Fruit fly (Drosophila melanogaster) whole organism, embryonic: Measurements from ENCODE around the gene CG14893.

Experiments
- Asciz ChIP-seq: fragments of 200-800 bp; sonication (Bioruptor generic); optimal IDR thresholded peaks from 2 replicates; lab custom pipeline; 2017; ENCODE audit warnings: missing biosample characterization, mild to moderate bottlenecking, missing genetic modification characterization, missing genetic modification reagents
- Atf6 ChIP-seq: fragments of 200-800 bp; sonication (Bioruptor generic); IDR thresholded peaks from 2 replicates; pipeline ENCODE4 v1.3.6; 2022; ENCODE audit warnings: missing biosample characterization, missing genetic modification characterization
- CG11456 ChIP-seq: fragments of 200-800 bp; sonication (Bioruptor generic); IDR thresholded peaks from 3 replicates; pipeline ENCODE4 v1.3.6; 2022; ENCODE audit warnings: missing biosample characterization, missing genetic modification characterization
- CG11560 ChIP-seq: fragments of 200-800 bp; sonication (Bioruptor generic); IDR thresholded peaks from 3 replicates; pipeline ENCODE4 v1.3.6; 2022; ENCODE audit warnings: missing biosample characterization, missing genetic modification characterization
- CG11695 ChIP-seq: fragments of 200-800 bp; sonication (Bioruptor generic); IDR thresholded peaks from 3 replicates; pipeline ENCODE4 v1.3.6; 2022; ENCODE audit warnings: missing biosample characterization, missing genetic modification characterization
- CG11696 ChIP-seq: fragments of 200-800 bp; sonication (Bioruptor generic); IDR thresholded peaks from 2 replicates; pipeline ENCODE4 v1.3.6; 2022; ENCODE audit warnings: missing biosample characterization, missing genetic modification characterization
- CG12071 ChIP-seq: fragments of 200-800 bp; sonication (Bioruptor generic); optimal IDR thresholded peaks from 3 replicates; lab custom pipeline; 2018; ENCODE audit warnings: missing biosample characterization, mild to moderate bottlenecking, missing genetic modification characterization
- CG13123 ChIP-seq: fragments of 200-800 bp; sonication (Bioruptor generic); optimal IDR thresholded peaks from 2 replicates; lab custom pipeline; 2016; ENCODE audit warnings: missing biosample characterization, missing genetic modification characterization
- CG13894 ChIP-seq: fragments of 200-800 bp; sonication (Bioruptor generic); optimal IDR thresholded peaks from 3 replicates; lab custom pipeline; 2018; ENCODE audit warnings: missing biosample characterization, mild to moderate bottlenecking, missing genetic modification characterization, moderate library complexity
- CG1602 ChIP-seq: fragments of 200-800 bp; sonication (Bioruptor generic); optimal IDR thresholded peaks from 3 replicates; lab custom pipeline; 2016; ENCODE audit warnings: missing biosample characterization, missing genetic modification characterization
- CG1603 ChIP-seq: fragments of 200-800 bp; sonication (Bioruptor generic); optimal IDR thresholded peaks from 2 replicates; lab custom pipeline; 2019; ENCODE audit warnings: missing biosample characterization, mild to moderate bottlenecking, missing genetic modification characterization, moderate library complexity
- CG17568 ChIP-seq: fragments of 200-800 bp; sonication (Bioruptor generic); optimal IDR thresholded peaks from 2 replicates; lab custom pipeline; 2018; ENCODE audit warnings: missing biosample characterization, mild to moderate bottlenecking, missing genetic modification characterization, moderate library complexity
- CG32772 ChIP-seq: fragments of 200-800 bp; sonication (Bioruptor generic); IDR thresholded peaks from 2 replicates; pipeline ENCODE4 v1.3.6; 2022; ENCODE audit warnings: missing biosample characterization, missing genetic modification characterization
- CG6689 ChIP-seq: fragments of 200-800 bp; sonication (Bioruptor generic); IDR thresholded peaks from 2 replicates; pipeline ENCODE4 v1.3.6; 2022; ENCODE audit warnings: missing biosample characterization, missing genetic modification characterization
- CG6854 ChIP-seq: fragments of 200-800 bp; sonication (Bioruptor generic); optimal IDR thresholded peaks from 3 replicates; lab custom pipeline; 2017; ENCODE audit warnings: missing biosample characterization, mild to moderate bottlenecking, missing genetic modification characterization
- CG7357 ChIP-seq: fragments of 200-800 bp; sonication (Bioruptor generic); IDR thresholded peaks from 3 replicates; pipeline ENCODE4 v1.3.6; 2022; ENCODE audit warnings: missing biosample characterization, missing genetic modification characterization
- CG8478 ChIP-seq: fragments of >200 bp; optimal IDR thresholded peaks from 2 replicates; lab custom pipeline; 2018
- CG9797 ChIP-seq: fragments of 200-800 bp; sonication (Bioruptor generic); optimal IDR thresholded peaks from 3 replicates; lab custom pipeline; 2018; ENCODE audit warnings: missing biosample characterization, mild to moderate bottlenecking, missing genetic modification characterization
- D ChIP-seq, 2 experiments: fragments of 200-800 bp in 1 of 2; fragments of >200 bp in 1 of 2; sonication (Bioruptor generic) in 1 of 2; optimal IDR thresholded peaks; 2 replicates in 1 of 2; 3 replicates in 1 of 2; lab custom pipeline; 2017; ENCODE audit warnings: mild to moderate bottlenecking in 1 of 2, missing biosample characterization in 1 of 2, missing genetic modification characterization in 1 of 2, missing genetic modification reagents in 1 of 2
- Deaf1 ChIP-seq: fragments of 200-800 bp; optimal IDR thresholded peaks from 3 replicates; lab custom pipeline; 2019; ENCODE audit warnings: missing biosample characterization, mild to moderate bottlenecking, missing genetic modification characterization, moderate library complexity
- Drgx ChIP-seq: fragments of 200-800 bp; sonication (Bioruptor generic); IDR thresholded peaks from 2 replicates; pipeline ENCODE4 v1.3.6; 2022; ENCODE audit warnings: missing biosample characterization, missing genetic modification characterization
- Ets97D ChIP-seq: fragments of 200-800 bp; sonication (Bioruptor generic); optimal IDR thresholded peaks from 3 replicates; lab custom pipeline; 2016; ENCODE audit warnings: missing biosample characterization, missing genetic modification characterization
- Gsc ChIP-seq: fragments of 200-800 bp; sonication (Bioruptor generic); IDR thresholded peaks from 2 replicates; pipeline ENCODE4 v1.3.6; 2022; ENCODE audit warnings: missing biosample characterization, missing genetic modification characterization
- HLH54F ChIP-seq: fragments of 200-800 bp; sonication (Bioruptor generic); optimal IDR thresholded peaks from 3 replicates; lab custom pipeline; 2016; ENCODE audit warnings: missing biosample characterization, missing genetic modification characterization
- Hmr ChIP-seq: fragments of 200-800 bp; sonication (Bioruptor generic); optimal IDR thresholded peaks from 3 replicates; lab custom pipeline; 2017; ENCODE audit warnings: mild to moderate bottlenecking, missing biosample characterization, missing genetic modification reagents, missing genetic modification characterization
- Hmx ChIP-seq: fragments of 200-800 bp; sonication (Bioruptor generic); optimal IDR thresholded peaks from 2 replicates; lab custom pipeline; 2016; ENCODE audit warnings: missing biosample characterization, missing genetic modification characterization
- Nf-YC ChIP-seq: fragments of 200-800 bp; optimal IDR thresholded peaks from 3 replicates; lab custom pipeline; 2019; ENCODE audit warnings: missing biosample characterization, mild to moderate bottlenecking, missing genetic modification characterization, moderate library complexity
- NfI ChIP-seq: fragments of 200-800 bp; sonication (Bioruptor generic); optimal IDR thresholded peaks from 3 replicates; lab custom pipeline; 2018; ENCODE audit warnings: missing biosample characterization, mild to moderate bottlenecking, missing genetic modification characterization, moderate library complexity
- Spps ChIP-seq: fragments of 200-800 bp; sonication (Bioruptor generic); optimal IDR thresholded peaks from 2 replicates; lab custom pipeline; 2018; ENCODE audit warnings: missing biosample characterization, mild to moderate bottlenecking, missing genetic modification characterization
- Xbp1 ChIP-seq: fragments of 200-800 bp; sonication (Bioruptor generic); optimal IDR thresholded peaks from 3 replicates; lab custom pipeline; 2016; ENCODE audit warnings: missing biosample characterization, mild to moderate bottlenecking, missing genetic modification characterization
- cato ChIP-seq: fragments of 200-800 bp; sonication (Bioruptor generic); optimal IDR thresholded peaks from 2 replicates; lab custom pipeline; 2016; ENCODE audit warnings: missing biosample characterization, missing genetic modification characterization, borderline replicate concordance
- chif ChIP-seq, 2 experiments: fragments of 200-800 bp; sonication (Bioruptor generic); optimal IDR thresholded peaks; 3 replicates each; lab custom pipeline; 2016; ENCODE audit warnings: missing biosample characterization in 2 of 2, missing genetic modification characterization in 2 of 2
- ems ChIP-seq: fragments of 200-800 bp; sonication (Bioruptor generic); optimal IDR thresholded peaks from 3 replicates; lab custom pipeline; 2016; ENCODE audit warnings: missing biosample characterization, missing genetic modification characterization
- ftz-f1 ChIP-seq: fragments of 200-800 bp; sonication (Bioruptor generic); optimal IDR thresholded peaks from 2 replicates; lab custom pipeline; 2016; ENCODE audit warnings: missing biosample characterization, missing genetic modification characterization
- gfzf ChIP-seq: fragments of 200-800 bp; sonication (Bioruptor generic); optimal IDR thresholded peaks from 2 replicates; lab custom pipeline; 2016; ENCODE audit warnings: missing biosample characterization, mild to moderate bottlenecking, missing genetic modification characterization, moderate library complexity
- grn ChIP-seq: fragments of 200-800 bp; sonication (Bioruptor generic); optimal IDR thresholded peaks from 3 replicates; lab custom pipeline; 2017; ENCODE audit warnings: missing biosample characterization, missing genetic modification characterization
- gsb ChIP-seq: fragments of 200-800 bp; sonication (Bioruptor generic); IDR thresholded peaks from 2 replicates; pipeline ENCODE4 v1.3.6; 2022; ENCODE audit warnings: missing biosample characterization, missing genetic modification characterization
- hb ChIP-seq: fragments of 200-800 bp; sonication (Bioruptor generic); IDR thresholded peaks from 3 replicates; pipeline ENCODE4 v1.3.6; 2022; ENCODE audit warnings: missing biosample characterization, missing genetic modification characterization; ENCODE audit not compliant: partially characterized antibody
- her ChIP-seq: fragments of 200-800 bp; sonication (Bioruptor generic); optimal IDR thresholded peaks from 2 replicates; lab custom pipeline; 2016; ENCODE audit warnings: missing biosample characterization, missing genetic modification characterization
- ind ChIP-seq: fragments of 200-800 bp; sonication (Bioruptor generic); optimal IDR thresholded peaks from 3 replicates; lab custom pipeline; 2016; ENCODE audit warnings: missing biosample characterization, missing genetic modification characterization
- jumu ChIP-seq: fragments of 200-800 bp; sonication (Bioruptor generic); optimal IDR thresholded peaks from 3 replicates; lab custom pipeline; 2016; ENCODE audit warnings: missing biosample characterization, missing genetic modification characterization
- lbe ChIP-seq: fragments of 200-800 bp; sonication (Bioruptor generic); optimal IDR thresholded peaks from 2 replicates; lab custom pipeline; 2016; ENCODE audit warnings: missing biosample characterization, mild to moderate bottlenecking, missing genetic modification characterization
- onecut ChIP-seq: fragments of 200-800 bp; sonication (Bioruptor generic); IDR thresholded peaks from 2 replicates; pipeline ENCODE4 v1.3.6; 2022; ENCODE audit warnings: missing biosample characterization, missing genetic modification characterization
- p53 ChIP-seq: fragments of 200-800 bp; sonication (Bioruptor generic); optimal IDR thresholded peaks from 2 replicates; lab custom pipeline; 2016; ENCODE audit warnings: missing biosample characterization, missing genetic modification characterization
- prd ChIP-seq, 3 experiments: fragments of >200 bp in 2 of 3; fragments of 200-800 bp in 1 of 3; sonication (Bioruptor generic) in 1 of 3; optimal IDR thresholded peaks in 2 of 3; IDR thresholded peaks in 1 of 3; 2 replicates in 2 of 3; 3 replicates in 1 of 3; pipeline versions ENCODE4 v1.3.6 to Lab custom; 2017 to 2022; ENCODE audit warnings: missing biosample characterization in 1 of 3, missing genetic modification characterization in 1 of 3
- slbo ChIP-seq: fragments of 200-800 bp; sonication (Bioruptor generic); IDR thresholded peaks from 2 replicates; pipeline ENCODE4 v1.3.6; 2022; ENCODE audit warnings: missing biosample characterization, missing genetic modification characterization
- slou ChIP-seq: fragments of 200-800 bp; sonication (Bioruptor generic); optimal IDR thresholded peaks from 3 replicates; lab custom pipeline; 2016; ENCODE audit warnings: missing biosample characterization, missing genetic modification characterization
- slp2 ChIP-seq: fragments of 200-800 bp; sonication (Bioruptor generic); optimal IDR thresholded peaks from 2 replicates; lab custom pipeline; 2016; ENCODE audit warnings: missing biosample characterization, missing genetic modification characterization
- sna ChIP-seq: fragments of 200-800 bp; sonication (Bioruptor generic); IDR thresholded peaks from 2 replicates; pipeline ENCODE4 v1.3.6; 2022; ENCODE audit warnings: missing biosample characterization, missing genetic modification characterization; ENCODE audit not compliant: partially characterized antibody
- sob ChIP-seq: fragments of 200-800 bp; sonication (Bioruptor generic); IDR thresholded peaks from 2 replicates; pipeline ENCODE4 v1.3.6; 2022; ENCODE audit warnings: missing biosample characterization, missing genetic modification characterization
- tin ChIP-seq: fragments of 200-800 bp; sonication (Bioruptor generic); optimal IDR thresholded peaks from 3 replicates; lab custom pipeline; 2016; ENCODE audit warnings: missing biosample characterization, missing genetic modification characterization
- trem ChIP-seq: fragments of 200-800 bp; optimal IDR thresholded peaks from 3 replicates; lab custom pipeline; 2019; ENCODE audit warnings: missing biosample characterization, mild to moderate bottlenecking, missing genetic modification characterization, moderate library complexity

The CG14893 gene

DNA sequence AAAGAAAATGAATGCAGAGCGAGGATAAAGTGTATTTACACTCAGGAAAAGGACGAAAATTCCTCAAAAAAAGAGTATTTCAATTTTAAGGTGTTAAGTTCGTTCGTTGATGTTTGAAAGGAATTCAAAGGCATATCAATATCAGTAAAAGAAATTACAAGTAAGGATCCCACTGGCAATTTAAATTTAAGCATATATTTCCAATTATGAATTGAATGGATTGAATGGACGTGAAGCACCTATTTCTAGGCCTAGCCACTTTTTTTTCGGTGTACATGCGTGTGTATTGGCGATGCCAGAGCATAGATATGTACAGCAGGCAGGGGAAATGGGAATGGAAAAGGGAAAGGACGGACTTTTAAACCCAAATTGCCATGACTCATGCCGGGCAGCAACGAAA is 10.0 kb downstream of the CG14893 start (continued):
- no peak for TF ChIP-seq ftz-f1 (GFP tag; lab: Kevin White, UChicago)
- TF ChIP-seq CG32772 (GFP tag; lab: Robert Waterston, UW), result no peak
- TF ChIP-seq grn, result peak; percentile 33
- TF ChIP-seq CG13894 (tag; lab: Kevin White, UChicago), result no peak
- TF ChIP-seq trem, result peak; percentile 17
- no peak for TF ChIP-seq Hmr
- TF ChIP-seq sna (GFP tag; lab: Robert Waterston, UW), result no peak
- no peak for TF ChIP-seq Asciz
- TF ChIP-seq CG12071 (GFP tag; lab: Kevin White, UChicago), result no peak
- TF ChIP-seq jumu, result no peak
- no peak for TF ChIP-seq hb (GFP tag; lab: Robert Waterston, UW)
- no peak for TF ChIP-seq Atf6 (GFP tag; lab: Robert Waterston, UW)
- no peak for TF ChIP-seq Drgx (GFP tag; lab: Robert Waterston, UW)
- TF ChIP-seq CG7357 (GFP tag; lab: Robert Waterston, UW), result no peak
- no peak for TF ChIP-seq lbe (GFP tag; lab: Kevin White, UChicago)
- TF ChIP-seq CG1603 (tag; lab: Kevin White, UChicago), result peak; percentile 38
- TF ChIP-seq CG6854 (GFP tag; lab: Kevin White, UChicago), result no peak
- no peak for TF ChIP-seq Ets97D (GFP tag; lab: Kevin White, UChicago)
- TF ChIP-seq gsb (GFP tag; lab: Robert Waterston, UW), result no peak
- TF ChIP-seq chif (GFP tag; optimal IDR thresholded peaks at IDR 0.05; lab: Kevin White, UChicago), result peak in 1 of 2 experiments; percentile 28
- TF ChIP-seq CG17568, result no peak
- peak; percentile 2 for TF ChIP-seq tin
- no peak for TF ChIP-seq slou (GFP tag; lab: Kevin White, UChicago)
- no peak for TF ChIP-seq CG1602
- TF ChIP-seq CG6689, result no peak
- no peak for TF ChIP-seq CG11696 (GFP tag; lab: Robert Waterston, UW)
- TF ChIP-seq p53 (GFP tag; lab: Kevin White, UChicago), result no peak
- TF ChIP-seq Hmx (GFP tag; lab: Kevin White, UChicago), result no peak
- no peak for TF ChIP-seq CG13123 (GFP tag; lab: Kevin White, UChicago)
- TF ChIP-seq Nf-YC, result no peak
- TF ChIP-seq CG11560 (tag; lab: Robert Waterston, UW), result no peak
- no peak for TF ChIP-seq CG11456 (GFP tag; lab: Robert Waterston, UW)
- TF ChIP-seq her (GFP tag; lab: Kevin White, UChicago), result no peak
- TF ChIP-seq NfI, result no peak
- no peak for TF ChIP-seq ems (GFP tag; lab: Kevin White, UChicago)
- no peak for TF ChIP-seq D (optimal IDR thresholded peaks at IDR 0.05; lab: Kevin White, UChicago)
- TF ChIP-seq D (GFP tag; optimal IDR thresholded peaks at IDR 0.05; lab: Kevin White, UChicago), result peak; percentile 42
- no peak for TF ChIP-seq sob
- 0 out of 2 replicates have a peak, but pooled peaks have one; percentile 9 for TF ChIP-seq onecut
- no peak for TF ChIP-seq slbo (GFP tag; lab: Robert Waterston, UW)
- TF ChIP-seq prd (optimal IDR thresholded peaks at IDR 0.05; lab: Kevin White, UChicago), result no peak
- peak; percentile 54; the same call in 2 of the 3 replicates for TF ChIP-seq prd (GFP tag; IDR thresholded peaks at IDR 0.05; lab: Robert Waterston, UW)
- TF ChIP-seq Spps (tag; lab: Kevin White, UChicago), result no peak
- no peak for TF ChIP-seq Xbp1 (GFP tag; lab: Kevin White, UChicago)
- no peak for TF ChIP-seq cato (GFP tag; lab: Kevin White, UChicago)
- TF ChIP-seq CG8478 (lab: Kevin White, UChicago), result no peak
- TF ChIP-seq gfzf, result no peak
- no peak for TF ChIP-seq CG9797 (GFP tag; lab: Kevin White, UChicago)
- TF ChIP-seq slp2, result no peak
- TF ChIP-seq CG11695 (GFP tag; lab: Robert Waterston, UW), result no peak
- TF ChIP-seq Deaf1 (tag; lab: Kevin White, UChicago), result no peak
- peak; percentile 3 for TF ChIP-seq HLH54F (GFP tag; lab: Kevin White, UChicago)
- no peak for TF ChIP-seq ind (GFP tag; lab: Kevin White, UChicago)
- TF ChIP-seq Gsc (GFP tag; lab: Robert Waterston, UW), result no peak
